Worm (Caenorhabditis elegans) whole organism, early embryonic: ENCODE data around the gene let-716.

Source experiments
- B0310.2 ChIP-seq: sonication (generic microtip); optimal IDR thresholded peaks from 2 replicates; lab custom pipeline; 2016; ENCODE audit warnings: mild to moderate bottlenecking, missing genetic modification characterization, missing compliant biosample characterization
- F13C5.2 ChIP-seq: sonication (generic microtip); optimal IDR thresholded peaks from 2 replicates; lab custom pipeline; 2017; ENCODE audit warnings: mild to moderate bottlenecking, missing genetic modification characterization, inconsistent platforms, missing compliant biosample characterization
- aly-1 ChIP-seq: sonication (generic microtip); optimal IDR thresholded peaks from 2 replicates; lab custom pipeline; 2016; ENCODE audit warnings: missing genetic modification characterization, missing compliant biosample characterization
- ama-1 ChIP-seq: fragments of 150-350 bp; optimal IDR thresholded peaks from 2 replicates; lab custom pipeline; 2014
- ceh-13 ChIP-seq: fragments of 200-800 bp; sonication (Bioruptor generic); optimal IDR thresholded peaks from 2 replicates; lab custom pipeline; 2018; ENCODE audit warnings: mild to moderate bottlenecking, missing genetic modification characterization, missing compliant biosample characterization
- ceh-36 ChIP-seq: sonication (generic microtip); optimal IDR thresholded peaks from 2 replicates; lab custom pipeline; 2016; ENCODE audit warnings: missing genetic modification characterization, inconsistent platforms, missing compliant biosample characterization
- ets-7 ChIP-seq: sonication (generic microtip); optimal IDR thresholded peaks from 2 replicates; lab custom pipeline; 2016; ENCODE audit warnings: missing genotype, missing genetic modification characterization, missing compliant biosample characterization
- flt-1 ChIP-seq: fragments of 200-800 bp; sonication (Bioruptor generic); IDR thresholded peaks from 2 replicates; pipeline ENCODE4 v1.3.6; 2022; ENCODE audit warnings: missing genetic modification characterization, missing compliant biosample characterization
- hmbx-1 ChIP-seq: sonication (generic microtip); optimal IDR thresholded peaks from 2 replicates; lab custom pipeline; 2016; ENCODE audit warnings: mild to moderate bottlenecking, missing genetic modification characterization, missing compliant biosample characterization
- hmg-4 ChIP-seq: fragments of 200-800 bp; sonication (Bioruptor generic); optimal IDR thresholded peaks from 2 replicates; lab custom pipeline; 2018; ENCODE audit warnings: mild to moderate bottlenecking, missing genetic modification characterization, missing compliant biosample characterization
- hnd-1 ChIP-seq: sonication (generic microtip); optimal IDR thresholded peaks from 2 replicates; lab custom pipeline; 2016; ENCODE audit warnings: missing genetic modification characterization, missing compliant biosample characterization
- pes-1 ChIP-seq: fragments of 200-800 bp; sonication (Bioruptor generic); IDR thresholded peaks from 2 replicates; pipeline ENCODE4 v1.3.6; 2022; ENCODE audit warnings: missing genetic modification reagents, missing genetic modification characterization, missing compliant biosample characterization
- scrt-1 ChIP-seq: fragments of 200-800 bp; sonication (Bioruptor generic); IDR thresholded peaks from 2 replicates; pipeline ENCODE4 v1.3.6; 2022; ENCODE audit warnings: missing genetic modification characterization, missing compliant biosample characterization
- sea-1 ChIP-seq: fragments of 200-800 bp; sonication (Bioruptor generic); conservative IDR thresholded peaks from 2 replicates; pipeline ENCODE4 v1.3.6; 2022; ENCODE audit warnings: missing genetic modification characterization, missing compliant biosample characterization
- tbx-11 ChIP-seq: fragments of 200-800 bp; sonication (Bioruptor generic); IDR thresholded peaks from 2 replicates; pipeline ENCODE4 v1.3.6; 2022; ENCODE audit warnings: missing genetic modification characterization, missing compliant biosample characterization
- tbx-37 ChIP-seq: fragments of 200-800 bp; sonication (Bioruptor generic); conservative IDR thresholded peaks from 2 replicates; pipeline ENCODE4 v1.3.6; 2022; ENCODE audit warnings: missing genetic modification reagents, missing genetic modification characterization, missing compliant biosample characterization
- tra-4 ChIP-seq: sonication (generic microtip); optimal IDR thresholded peaks from 2 replicates; lab custom pipeline; 2017; ENCODE audit warnings: missing genetic modification characterization, missing compliant biosample characterization

let-716 gene

DNA sequence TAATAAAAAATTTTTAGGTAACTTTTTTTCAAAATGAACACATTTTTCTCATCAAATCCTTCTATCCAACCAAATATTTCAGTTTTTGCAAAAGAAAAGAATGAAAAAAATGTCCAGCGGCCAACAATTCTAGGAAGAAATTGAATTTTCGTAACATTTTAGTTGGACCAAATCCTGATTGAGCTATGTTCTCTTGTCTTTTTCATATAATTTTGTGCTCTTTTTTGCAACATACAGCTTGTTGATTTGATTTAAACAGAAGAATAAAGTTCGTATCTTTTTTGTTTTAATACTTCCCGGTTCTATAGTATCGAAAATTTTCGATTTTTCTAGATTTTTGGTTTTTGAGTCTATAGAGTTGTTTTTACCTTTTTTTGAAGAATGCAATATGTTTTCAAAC, 16.1 kb downstream of the let-716 start:
- TF ChIP-seq tra-4 (tag; lab: Kevin White, UChicago) (no peak), F13C5.2 (tag; lab: Kevin White, UChicago) (no peak), flt-1 (GFP tag; lab: Robert Waterston, UW) (no peak), scrt-1 (no peak)

DNA sequence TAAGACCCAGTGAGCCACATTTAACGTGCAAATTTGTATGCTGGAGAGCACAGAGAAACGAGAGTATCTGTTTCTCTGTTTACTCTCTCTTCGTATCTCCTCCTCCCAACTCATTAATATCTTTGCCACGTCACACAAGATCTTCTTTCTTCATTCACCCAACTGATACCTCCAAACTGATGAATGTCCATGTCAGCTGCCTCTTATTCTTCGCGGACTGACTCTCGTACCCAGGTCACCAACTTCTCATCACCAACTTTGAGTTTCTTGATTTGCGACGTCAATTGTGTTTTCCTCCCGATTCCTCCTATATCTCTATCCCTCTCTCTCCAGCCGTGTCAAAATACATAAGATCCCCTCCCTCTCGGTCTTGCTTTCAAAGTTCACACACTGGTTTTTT, 19.0 kb downstream of the let-716 start:
- TF ChIP-seq ets-7 (no peak), hmbx-1 (tag; lab: Kevin White, UChicago) (no peak)

DNA sequence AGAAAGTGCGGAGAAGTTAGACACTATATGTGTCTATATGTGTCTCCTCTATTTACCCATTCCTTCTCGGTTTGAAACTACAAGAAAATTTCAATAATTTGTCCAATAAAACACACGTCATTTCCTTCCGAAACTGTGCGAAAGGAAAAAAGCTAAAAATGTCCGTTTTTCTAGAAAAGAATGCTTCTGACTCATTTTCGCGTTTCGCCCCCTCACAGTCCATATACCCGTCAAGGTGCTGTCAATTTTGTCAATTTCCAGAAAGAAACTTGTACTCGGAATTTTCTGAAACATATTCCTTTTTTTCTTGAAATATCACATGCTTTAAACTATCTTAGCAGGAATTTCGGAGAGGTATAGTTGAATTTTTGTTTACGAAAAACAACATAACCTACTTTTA, 19.5 kb downstream of the let-716 start:
- TF ChIP-seq ama-1 (lab: Kevin White, UChicago) (no peak), tbx-11 (GFP tag; lab: Robert Waterston, UW) (no peak), flt-1 (GFP tag; lab: Robert Waterston, UW) (no peak), tbx-37 (GFP tag; lab: Robert Waterston, UW) (no peak), hnd-1 (tag; lab: Kevin White, UChicago) (no peak), ceh-36 (tag; lab: Kevin White, UChicago) (no peak), pes-1 (no peak)

DNA sequence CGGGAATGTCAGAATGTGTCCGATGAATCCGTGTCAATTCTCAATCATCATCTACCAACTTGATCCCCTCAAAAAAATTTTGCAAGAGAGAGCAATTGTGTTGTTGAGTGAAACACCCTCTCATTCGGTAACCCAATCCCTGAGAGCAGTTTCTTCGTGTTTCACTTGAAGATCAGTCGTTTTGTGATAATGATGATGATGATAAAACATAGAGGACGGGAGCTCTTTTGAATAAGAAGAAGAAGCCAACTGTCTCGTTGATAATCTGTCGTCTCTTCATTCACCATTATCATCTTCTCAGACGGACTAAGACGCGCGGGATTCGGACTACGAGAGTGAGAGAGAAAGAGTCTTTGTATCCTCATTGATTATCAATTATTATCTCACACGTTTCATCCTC, 21.8 kb downstream of the let-716 start:
- TF ChIP-seq tbx-37 (GFP tag; lab: Robert Waterston, UW) (no peak), hmbx-1 (tag; lab: Kevin White, UChicago) (no peak), aly-1 (tag; lab: Kevin White, UChicago) (no peak), ets-7 (no peak), hmg-4 (GFP tag; lab: Kevin White, UChicago) (no peak), sea-1 (no peak), B0310.2 (no peak), ceh-13 (GFP tag; lab: Kevin White, UChicago) (no peak), scrt-1 (no peak), hnd-1 (tag; lab: Kevin White, UChicago) (no peak), ceh-36 (tag; lab: Kevin White, UChicago) (no peak), F13C5.2 (tag; lab: Kevin White, UChicago) (no peak), tbx-11 (GFP tag; lab: Robert Waterston, UW) (no peak), pes-1 (no peak)

DNA sequence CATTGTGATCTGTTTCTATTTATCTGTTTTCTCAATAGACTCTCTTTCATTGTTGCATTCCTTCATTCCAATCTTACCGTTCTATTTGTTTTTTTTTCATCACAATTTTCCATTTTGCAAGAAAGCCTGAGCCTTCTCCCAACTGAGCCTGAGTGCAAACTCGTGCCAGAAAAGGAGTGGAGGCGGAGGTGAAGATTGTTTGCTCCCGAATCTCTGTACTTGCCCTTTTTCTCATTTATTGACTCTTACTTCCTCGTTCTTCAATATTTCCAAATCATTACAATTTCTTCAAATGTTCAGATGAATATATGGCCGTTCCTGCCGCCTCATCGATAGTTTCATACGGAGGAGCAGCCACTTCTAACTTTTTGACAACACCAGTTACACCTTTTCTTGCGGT, 23.5 kb downstream of the let-716 start, which contains the start of gene let-756:
Gene let-756 (plus strand): TSS at position 301 of the 400 bp plus-strand sequence.
- TF ChIP-seq B0310.2 = no peak
- no peak for TF ChIP-seq ets-7
- no peak for TF ChIP-seq sea-1
- TF ChIP-seq hmg-4 (GFP tag; lab: Kevin White, UChicago) = no peak

DNA sequence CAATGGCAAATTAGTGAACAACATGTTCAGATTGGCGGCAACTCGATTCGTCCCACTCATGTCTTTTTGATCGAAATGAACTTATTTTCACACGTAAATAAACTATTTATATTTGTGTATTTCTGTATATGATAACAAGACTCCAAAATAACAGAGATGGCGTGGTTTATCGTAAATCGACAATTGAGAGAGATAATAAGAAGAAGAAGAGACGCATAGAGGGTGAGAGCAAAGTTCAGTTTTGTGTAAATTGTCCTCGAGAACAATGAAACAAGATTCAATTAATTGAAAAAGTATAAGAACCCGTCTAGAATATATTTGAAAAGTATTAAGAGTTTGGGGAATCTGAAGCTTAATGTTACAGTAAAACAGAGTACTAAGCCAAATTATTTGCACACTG, 28.1 kb downstream of the let-716 start:
- TF ChIP-seq aly-1 (tag; lab: Kevin White, UChicago) = no peak
- TF ChIP-seq F13C5.2 (tag; lab: Kevin White, UChicago) = no peak
- TF ChIP-seq B0310.2 = no peak
- no peak for TF ChIP-seq ceh-36 (tag; lab: Kevin White, UChicago)

DNA sequence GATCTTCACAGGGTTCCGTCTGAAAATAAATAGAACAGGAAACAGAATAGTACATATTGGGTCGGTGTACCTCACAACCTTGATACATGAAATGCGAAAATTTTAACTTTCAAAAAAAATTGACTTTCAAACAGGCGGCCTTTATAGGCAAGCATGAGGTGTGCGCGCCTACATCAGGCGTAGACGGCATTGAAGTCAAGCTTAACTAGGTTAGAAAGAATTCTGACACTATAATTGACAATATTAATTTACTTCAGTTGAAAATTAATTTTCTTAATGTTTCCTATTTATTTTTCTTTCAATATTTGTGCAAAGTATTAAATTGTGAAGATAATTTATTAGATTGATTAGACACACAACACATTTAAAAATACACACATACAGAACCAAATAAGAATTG, 28.6 kb downstream of the let-716 start, which contains the start of gene C05D11.5:
Gene C05D11.5 (minus strand): TSS at position 101 of the 400 bp plus-strand sequence.
- TF ChIP-seq B0310.2 (no peak), ets-7 (no peak), tra-4 (tag; lab: Kevin White, UChicago) (no peak), tbx-11 (GFP tag; lab: Robert Waterston, UW) (no peak), hmg-4 (GFP tag; lab: Kevin White, UChicago) (no peak), hnd-1 (tag; lab: Kevin White, UChicago) (no peak), ama-1 (lab: Kevin White, UChicago) (no peak), ceh-13 (GFP tag; lab: Kevin White, UChicago) (no peak), scrt-1 (no peak), F13C5.2 (tag; lab: Kevin White, UChicago) (no peak), sea-1 (no peak), ceh-36 (tag; lab: Kevin White, UChicago) (no peak), pes-1 (no peak), tbx-37 (GFP tag; lab: Robert Waterston, UW) (no peak), hmbx-1 (tag; lab: Kevin White, UChicago) (no peak), flt-1 (GFP tag; lab: Robert Waterston, UW) (no peak), aly-1 (tag; lab: Kevin White, UChicago) (no peak)

DNA sequence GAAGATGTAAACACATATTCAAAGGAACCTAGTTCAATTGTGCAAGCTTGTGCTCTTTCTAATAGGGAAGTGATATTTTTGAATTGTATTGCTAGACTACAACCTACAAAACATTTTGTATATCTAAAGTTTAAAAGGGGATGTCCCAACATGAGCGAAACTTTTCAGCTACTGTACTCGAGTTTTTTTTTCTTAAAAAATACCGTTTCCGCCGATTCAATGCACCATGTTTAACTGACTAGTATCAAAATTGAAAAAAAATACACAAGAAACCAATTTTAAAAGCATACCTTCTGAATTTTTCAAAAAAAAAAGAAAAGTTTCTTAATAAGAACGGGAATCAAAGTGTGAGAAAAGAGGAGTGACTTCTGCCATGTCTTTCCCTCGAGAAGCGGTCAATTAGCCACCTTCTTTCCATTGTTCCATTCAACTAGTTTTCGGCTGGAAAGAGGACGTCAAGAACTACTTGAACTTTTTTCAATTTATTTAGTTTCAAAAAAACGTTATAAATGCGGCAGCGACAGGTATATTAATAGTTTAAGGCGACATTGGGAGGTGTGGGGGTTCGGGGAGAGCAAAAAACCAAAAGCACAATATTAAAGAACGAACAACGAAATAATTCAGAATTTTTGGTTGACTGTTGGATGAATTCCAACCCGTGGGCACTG, 32.1 kb downstream of the let-716 start, which contains the start of gene nas-4:
Gene nas-4 (minus strand): TSS at position 351 of the 668 bp plus-strand sequence.
- TF ChIP-seq B0310.2 (no peak), ama-1 (lab: Kevin White, UChicago) (no peak), ets-7 (no peak), tra-4 (tag; lab: Kevin White, UChicago) (no peak), sea-1 (no peak), ceh-36 (tag; lab: Kevin White, UChicago) (no peak)

DNA sequence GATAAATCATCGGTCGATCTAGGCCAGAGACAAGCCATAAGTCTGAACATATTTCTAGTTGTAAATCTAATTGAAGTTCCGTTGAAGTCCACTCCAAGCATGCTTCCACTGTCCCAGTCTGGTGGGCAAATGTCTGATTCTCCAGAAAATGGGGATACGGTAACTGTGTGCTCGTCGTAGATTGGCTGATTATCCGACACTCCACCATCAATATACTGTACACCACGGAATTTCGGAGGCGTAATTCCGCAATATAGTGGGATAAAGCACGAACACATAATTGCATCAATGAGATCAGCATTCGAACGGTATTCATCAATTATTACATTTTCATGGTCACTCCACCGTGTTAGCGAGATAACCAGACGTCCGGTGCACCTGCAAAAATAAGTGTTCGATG, 34.9 kb downstream of the let-716 start:
- TF ChIP-seq flt-1 (GFP tag; lab: Robert Waterston, UW) = no peak
- no peak for TF ChIP-seq hmbx-1 (tag; lab: Kevin White, UChicago)
- TF ChIP-seq scrt-1 = no peak
- no peak for TF ChIP-seq tbx-11 (GFP tag; lab: Robert Waterston, UW)
- no peak for TF ChIP-seq hnd-1 (tag; lab: Kevin White, UChicago)
- no peak for TF ChIP-seq tra-4 (tag; lab: Kevin White, UChicago)
- no peak for TF ChIP-seq tbx-37 (GFP tag; lab: Robert Waterston, UW)
- TF ChIP-seq B0310.2 = no peak
- no peak for TF ChIP-seq sea-1
- TF ChIP-seq ceh-13 (GFP tag; lab: Kevin White, UChicago) = no peak
- no peak for TF ChIP-seq ama-1 (lab: Kevin White, UChicago)
- TF ChIP-seq ets-7 = no peak
